Worm (Caenorhabditis elegans) whole organism, mixed stage, embryonic: ENCODE results near the gene srab-20.

Source experiments
- M03D4.4 ChIP-seq: sonication (generic microtip); optimal IDR thresholded peaks from 2 replicates; lab custom pipeline; 2017; ENCODE audit warnings: mild to moderate bottlenecking, missing genetic modification characterization, missing compliant biosample characterization
- bed-3 ChIP-seq: fragments of 200-800 bp; sonication (Bioruptor generic); optimal IDR thresholded peaks from 3 replicates; lab custom pipeline; 2018; ENCODE audit warnings: mild to moderate bottlenecking, missing genetic modification characterization, moderate library complexity, missing compliant biosample characterization
- blmp-1 ChIP-seq: fragments of 150-350 bp; optimal IDR thresholded peaks from 2 replicates; lab custom pipeline; 2014; ENCODE audit warnings: missing biosample characterization, missing genetic modification characterization
- ceh-43 ChIP-seq: fragments of 200-800 bp; sonication (Bioruptor generic); optimal IDR thresholded peaks from 2 replicates; lab custom pipeline; 2018; ENCODE audit warnings: mild to moderate bottlenecking, missing genetic modification characterization, moderate library complexity, missing compliant biosample characterization
- ceh-83 ChIP-seq: fragments of 200-800 bp; sonication (Bioruptor generic); optimal IDR thresholded peaks from 2 replicates; lab custom pipeline; 2018; ENCODE audit warnings: mild to moderate bottlenecking, missing genetic modification characterization, missing compliant biosample characterization
- ces-1 ChIP-seq: fragments of 150-350 bp; optimal IDR thresholded peaks from 2 replicates; lab custom pipeline; 2014; ENCODE audit warnings: missing biosample characterization, missing genetic modification reagents, missing genetic modification characterization
- cnd-1 ChIP-seq: fragments of 200-800 bp; sonication (Bioruptor generic); optimal IDR thresholded peaks from 2 replicates; lab custom pipeline; 2018; ENCODE audit warnings: mild to moderate bottlenecking, missing genetic modification characterization, missing compliant biosample characterization
- drap-1 ChIP-seq: fragments of 200-800 bp; sonication (Bioruptor generic); optimal IDR thresholded peaks from 3 replicates; lab custom pipeline; 2018; ENCODE audit warnings: mild to moderate bottlenecking, missing genetic modification characterization, missing compliant biosample characterization
- elt-1 ChIP-seq: sonication (generic microtip); optimal IDR thresholded peaks from 2 replicates; lab custom pipeline; 2017; ENCODE audit warnings: missing genetic modification characterization, mild to moderate bottlenecking, missing compliant biosample characterization, antibody characterized with exemption, moderate library complexity, borderline replicate concordance; ENCODE audit not compliant: insufficient read depth
- elt-3 ChIP-seq: fragments of 150-350 bp; optimal IDR thresholded peaks from 2 replicates; lab custom pipeline; 2014; ENCODE audit warnings: missing biosample characterization, missing genetic modification characterization
- ham-2 ChIP-seq: fragments of 200-800 bp; sonication (Bioruptor generic); optimal IDR thresholded peaks from 2 replicates; lab custom pipeline; 2018; ENCODE audit warnings: mild to moderate bottlenecking, missing genetic modification characterization, missing compliant biosample characterization
- hlh-1 ChIP-seq: fragments of 150-350 bp; optimal IDR thresholded peaks from 2 replicates; lab custom pipeline; 2014; ENCODE audit warnings: missing biosample characterization, missing genetic modification reagents, missing genetic modification characterization
- lin-13 ChIP-seq: fragments of 150-350 bp; optimal IDR thresholded peaks from 2 replicates; lab custom pipeline; 2014; ENCODE audit warnings: missing biosample characterization, missing genetic modification characterization
- lin-32 ChIP-seq: fragments of 200-800 bp; sonication (Bioruptor generic); optimal IDR thresholded peaks from 2 replicates; lab custom pipeline; 2018; ENCODE audit warnings: mild to moderate bottlenecking, missing genetic modification characterization, missing compliant biosample characterization
- lsy-2 ChIP-seq: fragments of 150-350 bp; optimal IDR thresholded peaks from 2 replicates; lab custom pipeline; 2014; ENCODE audit warnings: missing biosample characterization, missing genetic modification characterization
- mab-5 ChIP-seq: fragments of 150-350 bp; optimal IDR thresholded peaks from 2 replicates; lab custom pipeline; 2014; ENCODE audit warnings: missing biosample characterization, missing genetic modification characterization
- mep-1 ChIP-seq: fragments of 150-350 bp; optimal IDR thresholded peaks from 2 replicates; lab custom pipeline; 2017; ENCODE audit warnings: missing biosample characterization, missing genetic modification reagents, missing genetic modification characterization, inconsistent platforms
- mls-2 ChIP-seq: sonication (generic microtip); optimal IDR thresholded peaks from 2 replicates; lab custom pipeline; 2016; ENCODE audit warnings: mild to moderate bottlenecking, missing genetic modification characterization, moderate library complexity, missing compliant biosample characterization
- nhr-12 ChIP-seq: fragments of 150-350 bp; optimal IDR thresholded peaks from 2 replicates; lab custom pipeline; 2014; ENCODE audit warnings: missing biosample characterization, missing genetic modification characterization
- nhr-2 ChIP-seq: fragments of 150-350 bp; optimal IDR thresholded peaks from 2 replicates; lab custom pipeline; 2014; ENCODE audit warnings: missing biosample characterization, missing genetic modification characterization
- nhr-237 ChIP-seq: fragments of 150-350 bp; optimal IDR thresholded peaks from 2 replicates; lab custom pipeline; 2014; ENCODE audit warnings: missing biosample characterization, missing genetic modification characterization
- nhr-28 ChIP-seq: fragments of 150-350 bp; optimal IDR thresholded peaks from 2 replicates; lab custom pipeline; 2014; ENCODE audit warnings: missing biosample characterization, missing genetic modification characterization
- pha-4 ChIP-seq: fragments of 150-350 bp; optimal IDR thresholded peaks from 2 replicates; lab custom pipeline; 2018; ENCODE audit warnings: missing biosample characterization, missing genetic modification reagents, missing genetic modification characterization
- sem-2 ChIP-seq: fragments of 200-800 bp; sonication (Bioruptor generic); optimal IDR thresholded peaks from 2 replicates; lab custom pipeline; 2018; ENCODE audit warnings: mild to moderate bottlenecking, missing genetic modification characterization, missing compliant biosample characterization
- snpc-4 ChIP-seq: fragments of 150-350 bp; optimal IDR thresholded peaks from 2 replicates; lab custom pipeline; 2014; ENCODE audit warnings: missing biosample characterization, missing genetic modification characterization
- sptf-1 ChIP-seq: sonication (generic microtip); optimal IDR thresholded peaks from 2 replicates; lab custom pipeline; 2017; ENCODE audit warnings: mild to moderate bottlenecking, missing genetic modification characterization, moderate library complexity, missing compliant biosample characterization
- tbx-8 ChIP-seq: fragments of 200-800 bp; sonication (Bioruptor generic); optimal IDR thresholded peaks from 2 replicates; lab custom pipeline; 2018; ENCODE audit warnings: mild to moderate bottlenecking, missing genetic modification characterization, moderate library complexity, missing compliant biosample characterization
- unc-120 ChIP-seq: sonication (generic microtip); optimal IDR thresholded peaks from 2 replicates; lab custom pipeline; 2017; ENCODE audit warnings: missing genetic modification characterization, missing compliant biosample characterization; ENCODE audit not compliant: poor library complexity, severe bottlenecking
- unc-39 ChIP-seq: fragments of 150-350 bp; optimal IDR thresholded peaks from 2 replicates; lab custom pipeline; 2014; ENCODE audit warnings: missing biosample characterization, missing genetic modification characterization
- unc-62 ChIP-seq: fragments of 150-350 bp; optimal IDR thresholded peaks from 2 replicates; lab custom pipeline; 2014; ENCODE audit warnings: missing biosample characterization, missing genetic modification reagents, missing genetic modification characterization
- zip-8 ChIP-seq: fragments of 150-350 bp; optimal IDR thresholded peaks from 2 replicates; lab custom pipeline; 2014; ENCODE audit warnings: missing biosample characterization, missing genetic modification characterization
- ztf-11 ChIP-seq: fragments of 150-350 bp; optimal IDR thresholded peaks from 2 replicates; lab custom pipeline; 2014; ENCODE audit warnings: missing biosample characterization, missing genetic modification characterization

Gene srab-20

ce11 chrV:3428697-3429096 is at the start of gene srab-20:
srab-20 (plus strand) TSS chrV:3428997.
- TF ChIP-seq nhr-237: no peak
- no peak for TF ChIP-seq ces-1
- TF ChIP-seq mep-1 (tag; lab: Kevin White, UChicago): no peak
- TF ChIP-seq mab-5 (tag; lab: Kevin White, UChicago): no peak
- TF ChIP-seq blmp-1 (tag; lab: Kevin White, UChicago): no peak
- TF ChIP-seq cnd-1 (tag; lab: Kevin White, UChicago): no peak
- TF ChIP-seq nhr-12 (tag; lab: Kevin White, UChicago): no peak

- TF ChIP-seq ham-2 (GFP tag; lab: Kevin White, UChicago) (no peak), ceh-83 (GFP tag; lab: Kevin White, UChicago) (no peak), M03D4.4 (tag; lab: Kevin White, UChicago) (no peak), unc-39 (tag; lab: Kevin White, UChicago) (no peak), drap-1 (no peak), unc-120 (tag; lab: Kevin White, UChicago) (no peak), nhr-28 (tag; lab: Kevin White, UChicago) (no peak), lin-32 (GFP tag; lab: Kevin White, UChicago) (no peak), hlh-1 (tag; lab: Kevin White, UChicago) (no peak), snpc-4 (tag; lab: Kevin White, UChicago) (no peak), sptf-1 (tag; lab: Kevin White, UChicago) (no peak), cnd-1 (tag; lab: Kevin White, UChicago) (no peak), mls-2 (tag; lab: Kevin White, UChicago) (no peak), elt-1 (tag; lab: Kevin White, UChicago) (no peak), blmp-1 (tag; lab: Kevin White, UChicago) (no peak), bed-3 (GFP tag; lab: Kevin White, UChicago) (no peak), nhr-12 (tag; lab: Kevin White, UChicago) (no peak), nhr-2 (tag; lab: Kevin White, UChicago) (no peak)
Measured at ce11 chrV:3388299-3388698, 40.5 kb upstream of the srab-20 start.

- no peak for TF ChIP-seq cnd-1 (tag; lab: Kevin White, UChicago)
- TF ChIP-seq ceh-83 (GFP tag; lab: Kevin White, UChicago): no peak
- TF ChIP-seq unc-39 (tag; lab: Kevin White, UChicago): no peak
- TF ChIP-seq unc-62 (GFP tag; lab: Kevin White, UChicago): no peak
- TF ChIP-seq zip-8: no peak
- TF ChIP-seq ces-1: no peak
- no peak for TF ChIP-seq sem-2
- TF ChIP-seq drap-1: no peak
- no peak for TF ChIP-seq elt-3
- TF ChIP-seq nhr-237: no peak
- TF ChIP-seq lin-32 (GFP tag; lab: Kevin White, UChicago): no peak
- no peak for TF ChIP-seq blmp-1 (tag; lab: Kevin White, UChicago)
- no peak for TF ChIP-seq lsy-2
- no peak for TF ChIP-seq elt-1 (tag; lab: Kevin White, UChicago)
- no peak for TF ChIP-seq pha-4 (tag; lab: Kevin White, UChicago)
- no peak for TF ChIP-seq snpc-4 (tag; lab: Kevin White, UChicago)
- no peak for TF ChIP-seq tbx-8 (GFP tag; lab: Kevin White, UChicago)
- no peak for TF ChIP-seq mab-5 (tag; lab: Kevin White, UChicago)
Measured at ce11 chrV:3391005-3391404, 37.8 kb upstream of the srab-20 start.

- no peak for TF ChIP-seq nhr-2 (tag; lab: Kevin White, UChicago)
- no peak for TF ChIP-seq zip-8
- TF ChIP-seq unc-39 (tag; lab: Kevin White, UChicago): no peak
- no peak for TF ChIP-seq ceh-43
- TF ChIP-seq lsy-2: no peak
- TF ChIP-seq unc-120 (tag; lab: Kevin White, UChicago): no peak
- no peak for TF ChIP-seq sem-2
- no peak for TF ChIP-seq ztf-11
- no peak for TF ChIP-seq drap-1
Measured at ce11 chrV:3394065-3394464, 34.7 kb upstream of the srab-20 start.

ce11 chrV:3394694-3395240 is 34.0 kb upstream of the srab-20 start, which contains the start of gene T20D4.15:
T20D4.15 (minus strand) TSS chrV:3394744.
- TF ChIP-seq nhr-237 (no peak), lin-13 (tag; lab: Kevin White, UChicago) (no peak), hlh-1 (tag; lab: Kevin White, UChicago) (no peak), unc-62 (GFP tag; lab: Kevin White, UChicago) (no peak), nhr-12 (tag; lab: Kevin White, UChicago) (no peak), elt-1 (tag; lab: Kevin White, UChicago) (no peak), ceh-43 (no peak), ham-2 (GFP tag; lab: Kevin White, UChicago) (no peak)
